Worm (Caenorhabditis elegans): Measurements from ENCODE around the gene srx-56.
"Not testable (repeated sequence)": the region's sequence is repeated elsewhere in the genome, so short reads cannot be mapped to it uniquely, and the experiment has no call there.

The srx-56 gene

DNA sequence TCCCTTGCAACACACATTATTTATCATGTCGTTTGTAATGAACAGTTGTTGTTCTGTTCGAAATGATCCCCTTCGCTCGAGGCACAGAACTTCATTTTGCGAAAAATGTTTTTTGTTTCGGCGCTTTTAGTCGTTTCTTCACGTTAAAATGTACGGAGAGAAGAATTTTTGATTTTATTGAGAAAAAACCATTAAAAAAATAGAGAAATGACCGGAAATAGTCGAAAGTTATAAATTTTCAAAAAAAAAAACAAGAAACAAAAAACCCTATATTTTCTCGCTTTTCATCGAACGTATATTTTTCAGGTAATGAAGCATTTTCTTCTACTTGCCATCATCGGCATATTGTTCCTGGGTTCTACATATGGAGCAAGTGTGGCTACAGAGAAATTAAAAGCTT, 41.9 kb upstream of the srx-56 start, which contains the start of gene F10G2.1:
F10G2.1 (plus strand) TSS at position 301 of the 400 bp plus-strand sequence.
- no peak for TF ChIP-seq nhr-6 (tag; optimal IDR thresholded peaks at IDR 0.05)
- no peak for TF ChIP-seq nhr-12 (tag; optimal IDR thresholded peaks at IDR 0.05)
- no peak for TF ChIP-seq ztf-1 (GFP tag; conservative IDR thresholded peaks at IDR 0.05)
- no peak for TF ChIP-seq nhr-129 (tag; optimal IDR thresholded peaks at IDR 0.05)
- no peak for TF ChIP-seq lsy-2 (tag; optimal IDR thresholded peaks at IDR 0.05)
- TF ChIP-seq gmeb-1 (tag; optimal IDR thresholded peaks at IDR 0.05) = no peak
- no peak for TF ChIP-seq unc-62 (GFP tag; optimal IDR thresholded peaks at IDR 0.05)
- no peak for TF ChIP-seq unc-39 (tag; optimal IDR thresholded peaks at IDR 0.05)

DNA sequence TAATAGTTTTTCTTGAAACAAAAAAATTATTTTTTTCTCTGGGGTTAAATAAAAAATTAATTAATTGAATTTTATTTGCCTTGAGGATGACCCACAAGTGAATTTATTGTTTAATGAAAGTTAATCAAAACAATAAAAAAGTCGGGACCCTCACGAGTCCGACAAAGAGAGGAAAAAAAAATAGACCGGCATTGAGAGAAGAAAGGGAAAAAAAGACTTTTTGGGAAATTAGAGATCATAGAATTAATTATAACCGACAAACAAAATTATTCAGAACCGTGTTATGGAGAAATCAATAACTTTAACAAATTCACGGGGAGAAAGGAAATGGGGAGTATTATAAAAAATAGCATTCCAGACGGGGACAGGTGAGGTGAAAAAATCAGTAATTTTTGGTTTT, 37.0 kb upstream of the srx-56 start, which contains the start of gene F10G2.7:
F10G2.7 (minus strand) TSS at position 101 of the 400 bp plus-strand sequence.
- TF ChIP-seq snpc-4, nhr-21, mbf-1 (tag; optimal IDR thresholded peaks at IDR 0.05): not testable (repeated sequence)

DNA sequence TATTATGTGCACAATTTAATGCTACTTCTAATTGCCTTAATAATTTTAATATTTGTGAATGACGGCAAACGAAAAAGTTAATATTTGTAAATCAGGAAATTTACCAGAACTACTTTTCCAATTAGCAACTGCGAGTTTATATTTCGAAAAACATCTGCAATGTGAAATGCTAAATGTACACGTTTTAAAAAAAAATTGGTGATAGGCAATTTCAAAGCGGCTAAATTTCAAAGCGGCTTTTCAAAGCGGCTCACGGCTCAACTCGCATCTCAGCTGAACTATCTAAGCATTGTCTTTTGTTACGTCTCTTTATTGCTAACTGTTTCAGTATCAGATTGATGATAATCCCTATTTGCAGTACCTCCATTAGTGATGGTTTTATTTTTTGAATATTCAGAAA, 34.4 kb upstream of the srx-56 start, which contains the start of gene srh-187:
srh-187 (minus strand) TSS at position 101 of the 400 bp plus-strand sequence.
- no peak for TF ChIP-seq R02D3.7 (tag; optimal IDR thresholded peaks at IDR 0.05)
- no peak for TF ChIP-seq lsy-2 (tag; optimal IDR thresholded peaks at IDR 0.05)
- no peak for TF ChIP-seq snpc-4 (tag; optimal IDR thresholded peaks at IDR 0.05)
- no peak for TF ChIP-seq skn-1 (tag; optimal IDR thresholded peaks at IDR 0.05)
- TF ChIP-seq elt-3 (tag; optimal IDR thresholded peaks at IDR 0.05) = no peak
- no peak for TF ChIP-seq blmp-1 (tag; optimal IDR thresholded peaks at IDR 0.05; ENCODE audit: insufficient read depth)
- no peak for TF ChIP-seq F13H6.1 (tag; optimal IDR thresholded peaks at IDR 0.05)
- no peak for TF ChIP-seq nhr-6 (tag; optimal IDR thresholded peaks at IDR 0.05)
- TF ChIP-seq unc-62 (GFP tag; optimal IDR thresholded peaks at IDR 0.05) = no peak
- no peak for TF ChIP-seq nhr-12 (tag; optimal IDR thresholded peaks at IDR 0.05)
- no peak for TF ChIP-seq mbf-1 (tag; optimal IDR thresholded peaks at IDR 0.05)
- no peak for TF ChIP-seq C34F6.9 (tag; optimal IDR thresholded peaks at IDR 0.05)

DNA sequence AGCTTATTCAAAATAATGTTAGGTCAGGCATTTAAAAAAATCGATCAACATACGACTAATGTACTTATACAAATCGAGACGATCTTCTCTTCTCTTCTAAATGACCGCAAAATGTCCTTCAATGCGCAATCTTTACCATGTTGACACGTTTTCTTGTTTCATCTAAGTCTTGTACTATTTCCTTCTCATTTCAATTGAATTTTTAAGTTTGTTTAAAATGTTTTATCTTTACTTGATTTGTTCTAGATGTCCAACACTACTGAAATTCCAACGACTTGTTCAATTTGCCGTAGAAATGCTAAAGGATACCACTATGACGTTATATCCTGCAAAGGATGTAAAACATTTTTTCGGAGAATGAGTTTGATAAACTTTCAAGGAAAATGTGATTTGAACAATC, 32.2 kb upstream of the srx-56 start, which contains the start of the genes nhr-263 and nhr-148:
nhr-263 (minus strand) TSS at position 101 of the 400 bp plus-strand sequence.
nhr-148 (plus strand) TSS at position 215 of the 400 bp plus-strand sequence.
- TF ChIP-seq sma-9 (GFP tag; optimal IDR thresholded peaks at IDR 0.05) (peak; percentile 37), sma-9 (tag; optimal IDR thresholded peaks at IDR 0.05) (no peak), snpc-4 (tag; optimal IDR thresholded peaks at IDR 0.05) (no peak), nhr-6 (tag; optimal IDR thresholded peaks at IDR 0.05) (no peak), blmp-1 (tag; optimal IDR thresholded peaks at IDR 0.05; ENCODE audit: insufficient read depth) (no peak), C34F6.9 (tag; optimal IDR thresholded peaks at IDR 0.05) (no peak), nhr-237 (tag; optimal IDR thresholded peaks at IDR 0.05) (no peak), skn-1 (tag; optimal IDR thresholded peaks at IDR 0.05) (no peak), nhr-77 (tag; optimal IDR thresholded peaks at IDR 0.05) (no peak)

DNA sequence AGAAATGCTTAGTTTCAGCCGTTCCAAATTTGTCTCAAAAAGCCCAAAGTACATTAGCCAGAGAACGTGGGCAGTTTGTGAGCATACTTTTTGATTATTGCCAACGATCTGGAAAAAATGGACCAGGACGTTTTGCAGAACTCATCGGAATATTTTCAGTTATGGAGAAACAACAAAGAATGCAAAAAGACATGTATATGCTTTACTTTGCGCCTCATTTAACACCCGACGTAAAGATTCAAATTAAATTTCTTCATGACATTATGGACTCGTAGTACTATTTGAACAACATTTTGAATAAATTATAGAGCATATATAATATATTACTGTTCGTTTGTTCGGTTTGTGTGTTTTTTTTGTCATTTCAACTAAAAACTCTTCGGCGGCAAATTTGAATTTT, 30.7 kb upstream of the srx-56 start, which contains the start of gene srh-244:
srh-244 (plus strand) TSS at position 301 of the 400 bp plus-strand sequence.
- TF ChIP-seq aly-2 (tag; optimal IDR thresholded peaks at IDR 0.05) (no peak), F13H6.1 (tag; optimal IDR thresholded peaks at IDR 0.05) (no peak)

DNA sequence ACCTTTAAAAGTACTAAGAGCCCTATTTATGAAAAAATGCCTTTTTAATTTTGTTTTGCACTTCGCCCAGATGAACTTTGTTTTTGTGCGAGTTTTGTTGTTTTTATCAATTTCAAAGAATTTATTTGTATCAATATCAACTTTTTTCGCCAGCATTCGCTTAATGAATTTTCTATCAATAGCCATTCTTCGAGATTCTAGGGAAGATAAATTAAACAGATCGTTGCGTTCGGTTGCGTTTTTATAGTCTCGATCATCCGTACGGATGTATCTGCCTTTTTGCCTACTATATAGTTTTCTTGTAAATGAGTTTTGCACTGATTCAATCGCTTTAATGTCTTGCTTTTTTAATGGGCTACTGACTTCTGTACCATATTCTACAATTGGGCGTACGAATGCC, 28.7 kb upstream of the srx-56 start, which contains the start of gene nhr-147:
nhr-147 (plus strand) TSS at position 301 of the 400 bp plus-strand sequence.
- TF ChIP-seq R02D3.7, mab-5, gmeb-1 (tag; optimal IDR thresholded peaks at IDR 0.05): not testable (repeated sequence)

DNA sequence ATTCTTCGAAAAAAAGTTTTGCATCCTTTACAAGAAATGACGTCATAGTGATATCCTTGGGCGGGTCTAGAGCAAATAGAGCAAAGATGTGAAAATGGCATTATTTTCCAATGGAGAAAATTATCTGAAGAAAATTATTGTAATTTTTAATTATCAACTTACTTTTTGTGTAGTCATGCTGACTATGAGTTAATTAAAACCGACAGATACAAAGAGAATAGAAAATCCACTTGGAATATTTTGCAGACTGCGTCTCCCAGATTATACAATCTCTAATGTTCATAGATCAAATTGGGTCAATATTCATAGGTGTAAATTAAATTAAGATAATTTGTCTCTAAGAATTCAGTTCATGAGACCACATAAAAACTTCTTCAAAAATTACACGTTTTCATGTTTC, 24.6 kb upstream of the srx-56 start, which contains the start of gene nhr-149:
nhr-149 (minus strand) TSS at position 101 of the 400 bp plus-strand sequence.
- no peak for TF ChIP-seq mdl-1 (tag; optimal IDR thresholded peaks at IDR 0.05)
- no peak for TF ChIP-seq ztf-1 (GFP tag; conservative IDR thresholded peaks at IDR 0.05)
- TF ChIP-seq nhr-21 (tag; optimal IDR thresholded peaks at IDR 0.05) = no peak
- no peak for TF ChIP-seq unc-62 (GFP tag; optimal IDR thresholded peaks at IDR 0.05)
- TF ChIP-seq nhr-11 (tag; optimal IDR thresholded peaks at IDR 0.05) = no peak
- TF ChIP-seq lin-11 (tag; optimal IDR thresholded peaks at IDR 0.05) = no peak
